Comparison of ENCODE assay signal across 2 fruit fly cellular contexts in genomic region chr3L:4602333-4602732, dm6.
TF ChIP-seq lines count a peak whose summit lies in the region.

No protein-coding gene starts in this region.

- no peak for TF ChIP-seq CTCF in whole organism, embryonic (GFP tag; optimal IDR thresholded peaks at IDR 0.05; lab: Kevin White, UChicago)

TF ChIP-seq in whole organism, embryonic, 481 proteins besides CTCF, POLR2A, EP300 and RAD21:
- peak; percentile 3 for TF ChIP-seq exex (tag; optimal IDR thresholded peaks at IDR 0.05; lab: Kevin White, UChicago)
- peak; percentile 14 for TF ChIP-seq cwo (GFP tag; optimal IDR thresholded peaks at IDR 0.05; lab: Kevin White, UChicago)
- no peak for TF ChIP-seq CG18599 (GFP tag; optimal IDR thresholded peaks at IDR 0.05; lab: Kevin White, UChicago)
- peak; percentile 60 for TF ChIP-seq onecut (GFP tag; IDR thresholded peaks at IDR 0.05; lab: Robert Waterston, UW)
- TF ChIP-seq scrt (GFP tag; optimal IDR thresholded peaks at IDR 0.05; lab: Kevin White, UChicago) = peak; percentile 20

TF ChIP-seq in whole organism, pupa, 21 proteins besides CTCF, POLR2A, EP300 and RAD21:
- TF ChIP-seq EcR (GFP tag; optimal IDR thresholded peaks at IDR 0.05; lab: Kevin White, UChicago) (peak; percentile 52), gl (tag; optimal IDR thresholded peaks at IDR 0.05; lab: Kevin White, UChicago) (no peak)
